Worm (Caenorhabditis elegans) whole organism, midembryonic: ENCODE data around the gene T01C4.8.

Experiments
- klf-2 ChIP-seq: fragments of 200-800 bp; sonication (Bioruptor generic); conservative IDR thresholded peaks from 2 replicates; pipeline ENCODE4 v1.3.6; 2022; ENCODE audit warnings: missing genetic modification reagents, missing genetic modification characterization, missing compliant biosample characterization
- med-1 ChIP-seq: sonication (generic microtip); optimal IDR thresholded peaks from 2 replicates; lab custom pipeline; 2017; ENCODE audit warnings: missing genetic modification characterization, mild to moderate bottlenecking, missing compliant biosample characterization, antibody characterized with exemption, missing genetic modification reagents; ENCODE audit not compliant: insufficient read depth

DNA sequence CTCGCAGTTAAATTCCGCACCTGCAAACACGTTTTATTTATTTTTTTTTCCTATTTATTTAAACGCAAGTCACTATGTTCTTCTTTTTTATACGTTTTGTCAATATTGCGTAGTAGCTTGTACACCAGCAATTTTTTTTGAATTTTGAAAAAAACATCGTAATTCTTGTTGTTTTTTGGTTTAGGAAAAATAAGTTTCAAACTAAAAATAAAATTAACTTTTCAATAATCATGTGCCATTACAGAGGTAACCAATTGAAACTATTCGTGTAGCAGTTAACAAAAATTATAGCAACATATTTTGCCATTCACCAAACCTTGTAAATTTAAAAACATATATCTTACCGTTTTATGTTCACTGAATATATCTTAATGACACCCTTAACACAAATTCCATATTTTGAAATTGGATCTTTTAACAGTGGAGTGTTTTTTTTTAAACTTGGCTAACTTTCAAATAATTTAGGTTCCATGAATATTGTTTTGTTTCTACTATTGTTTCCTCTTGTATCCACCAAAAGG is 6.1 kb downstream of the T01C4.8 start, which contains the start of gene lmd-5:
- no peak for TF ChIP-seq med-1 (GFP tag; lab: Kevin White, UChicago)
- no peak for TF ChIP-seq klf-2
